Fruit fly (Drosophila melanogaster): ENCODE results near the gene Spg7.

The Spg7 gene

DNA sequence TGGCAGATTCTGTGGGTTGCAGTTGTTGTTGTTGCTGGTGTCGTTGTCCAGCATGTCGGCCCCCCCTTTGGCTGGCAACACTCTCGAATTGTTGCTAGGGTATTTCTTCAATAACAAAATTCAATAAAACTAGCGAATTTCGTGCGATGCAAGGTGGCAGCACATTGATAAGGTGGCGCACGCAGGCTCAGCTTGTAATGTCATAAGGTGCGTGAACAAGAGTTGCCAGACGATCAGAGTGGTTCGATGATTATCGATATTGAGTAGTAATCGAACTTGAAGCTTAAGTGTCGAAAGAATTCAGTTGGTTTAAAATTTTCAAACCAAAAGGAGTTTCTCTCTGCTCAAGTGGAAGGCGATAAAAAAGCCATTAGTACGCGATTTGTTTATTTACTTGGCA lies 22.1 kb upstream of the Spg7 start, which contains the start of gene CG2701 (continued):
- TF ChIP-seq knrl (GFP tag; IDR thresholded peaks at IDR 0.05; ENCODE audit: partially characterized antibody) (peak; percentile 66), Jarid2 (GFP tag; optimal IDR thresholded peaks at IDR 0.05) (no peak), tgo (GFP tag; IDR thresholded peaks at IDR 0.05) (no peak), CG1529 (GFP tag; optimal IDR thresholded peaks at IDR 0.05) (no peak), pum (GFP tag; optimal IDR thresholded peaks at IDR 0.05) (no peak), CG11504 (tag; optimal IDR thresholded peaks at IDR 0.05) (no peak), Adf1 (GFP tag; IDR thresholded peaks at IDR 0.05) (no peak), jumu (GFP tag; optimal IDR thresholded peaks at IDR 0.05) (peak; percentile 25), sim (GFP tag; IDR thresholded peaks at IDR 0.05) (no peak), CG9609 (GFP tag; optimal IDR thresholded peaks at IDR 0.05) (peak; percentile 18), CG7357 (GFP tag; IDR thresholded peaks at IDR 0.05) (no peak), CG6765 (GFP tag; optimal IDR thresholded peaks at IDR 0.05) (no peak), NFAT (GFP tag; IDR thresholded peaks at IDR 0.05) (no peak), CG10147 (GFP tag; optimal IDR thresholded peaks at IDR 0.05) (no peak), Sry-β (GFP tag; optimal IDR thresholded peaks at IDR 0.05) (peak; percentile 0), slou (GFP tag; optimal IDR thresholded peaks at IDR 0.05) (no peak), Meics (GFP tag; optimal IDR thresholded peaks at IDR 0.05) (no peak), CG33557 (GFP tag; optimal IDR thresholded peaks at IDR 0.05) (no peak), CG4820 (GFP tag; optimal IDR thresholded peaks at IDR 0.05) (no peak), ewg (GFP tag; optimal IDR thresholded peaks at IDR 0.05) (peak; percentile 67), tio (GFP tag; optimal IDR thresholded peaks at IDR 0.05) (no peak), Ada2b (GFP tag; IDR thresholded peaks at IDR 0.05) (no peak), fu2 (GFP tag; optimal IDR thresholded peaks at IDR 0.05) (peak; percentile 26), CG1832 (GFP tag; optimal IDR thresholded peaks at IDR 0.05) (no peak)

dm6 chrX:2714730-2715129 lies 16.7 kb upstream of the Spg7 start:
- TF ChIP-seq CG18764 (GFP tag; optimal IDR thresholded peaks at IDR 0.05) = peak; percentile 87
- no peak for TF ChIP-seq lbe (GFP tag; optimal IDR thresholded peaks at IDR 0.05)
- no peak for TF ChIP-seq CG6765 (GFP tag; optimal IDR thresholded peaks at IDR 0.05)
- TF ChIP-seq CG13424 (tag; optimal IDR thresholded peaks at IDR 0.05) = peak; percentile 42
- TF ChIP-seq row (GFP tag; IDR thresholded peaks at IDR 0.05) = peak; percentile 52; the same call in 2 of the 3 replicates
- no peak for TF ChIP-seq NC2α (GFP tag; optimal IDR thresholded peaks at IDR 0.05)
- TF ChIP-seq HLH54F (GFP tag; optimal IDR thresholded peaks at IDR 0.05) = no peak
- no peak for TF ChIP-seq NfI (GFP tag; optimal IDR thresholded peaks at IDR 0.05)
- no peak for TF ChIP-seq lov (optimal IDR thresholded peaks at IDR 0.05)
- TF ChIP-seq lov (GFP tag; IDR thresholded peaks at IDR 0.05) = no peak
- no peak for TF ChIP-seq Adf1 (GFP tag; IDR thresholded peaks at IDR 0.05)
- TF ChIP-seq cas (GFP tag; IDR thresholded peaks at IDR 0.05) = no peak
- TF ChIP-seq B-H1 (GFP tag; IDR thresholded peaks at IDR 0.05) = no peak
- TF ChIP-seq disco-r (GFP tag; optimal IDR thresholded peaks at IDR 0.05) = no peak
- TF ChIP-seq her (GFP tag; optimal IDR thresholded peaks at IDR 0.05) = no peak
- TF ChIP-seq CG14441 (GFP tag; IDR thresholded peaks at IDR 0.05) = no peak
- TF ChIP-seq CG10267 (tag; optimal IDR thresholded peaks at IDR 0.05) = peak; percentile 49
- TF ChIP-seq CG42726 (GFP tag; IDR thresholded peaks at IDR 0.05; ENCODE audit: partially characterized antibody) = peak; percentile 37; the same call in 1 of the 2 replicates
- TF ChIP-seq CG10979 (tag; optimal IDR thresholded peaks at IDR 0.05) = no peak
- peak; percentile 31 for TF ChIP-seq phol (tag; optimal IDR thresholded peaks at IDR 0.05)
- TF ChIP-seq CG12104 (GFP tag; optimal IDR thresholded peaks at IDR 0.05) = no peak
- no peak for TF ChIP-seq CG9727 (GFP tag; optimal IDR thresholded peaks at IDR 0.05)
- no peak for TF ChIP-seq bsh (GFP tag; optimal IDR thresholded peaks at IDR 0.05)
- TF ChIP-seq CG14050 (GFP tag; IDR thresholded peaks at IDR 0.05) = no peak
- TF ChIP-seq sr (GFP tag; IDR thresholded peaks at IDR 0.05) = no peak
- TF ChIP-seq CG30020 (tag; optimal IDR thresholded peaks at IDR 0.05) = no peak
- TF ChIP-seq vnd (GFP tag; IDR thresholded peaks at IDR 0.05; ENCODE audit: partially characterized antibody) = 0 out of 3 replicates have a peak, but pooled peaks have one; percentile 11
- no peak for TF ChIP-seq C15 (GFP tag; IDR thresholded peaks at IDR 0.05)
- no peak for TF ChIP-seq Trl (optimal IDR thresholded peaks at IDR 0.05)
- no peak for TF ChIP-seq Trl (GFP tag; optimal IDR thresholded peaks at IDR 0.05)
- TF ChIP-seq CG10431 (GFP tag; optimal IDR thresholded peaks at IDR 0.05) = no peak

Data from whole organism, embryonic.